Worm (Caenorhabditis elegans): ENCODE measurements around the gene F49E12.10.

Gene F49E12.10

ce11 chrII:8435005-8435404, 44.2 kb downstream of the F49E12.10 start, which contains the start of gene acp-4:
Gene acp-4 (minus strand): TSS chrII:8435105.
- TF ChIP-seq ref-1 (GFP tag; conservative IDR thresholded peaks at IDR 0.05) (no peak), T22C8.4 (GFP tag; IDR thresholded peaks at IDR 0.05) (no peak), cog-1 (tag; optimal IDR thresholded peaks at IDR 0.05) (no peak), ztf-23 (GFP tag; IDR thresholded peaks at IDR 0.05) (no peak), ztf-29 (GFP tag; IDR thresholded peaks at IDR 0.05) (no peak), tab-1 (GFP tag; IDR thresholded peaks at IDR 0.05) (no peak), flt-1 (GFP tag; IDR thresholded peaks at IDR 0.05) (no peak), klf-2 (GFP tag; conservative IDR thresholded peaks at IDR 0.05) (no peak), med-1 (GFP tag; optimal IDR thresholded peaks at IDR 0.05; ENCODE audit: insufficient read depth) (no peak)

- no peak for TF ChIP-seq ztf-23 (GFP tag; IDR thresholded peaks at IDR 0.05)
- TF ChIP-seq cog-1 (tag; optimal IDR thresholded peaks at IDR 0.05), result no peak
- no peak for TF ChIP-seq ztf-29 (GFP tag; IDR thresholded peaks at IDR 0.05)
- TF ChIP-seq med-1 (GFP tag; optimal IDR thresholded peaks at IDR 0.05; ENCODE audit: insufficient read depth), result no peak
- TF ChIP-seq tab-1 (GFP tag; IDR thresholded peaks at IDR 0.05), result no peak
- no peak for TF ChIP-seq klf-2 (GFP tag; conservative IDR thresholded peaks at IDR 0.05)
- no peak for TF ChIP-seq ref-1 (GFP tag; conservative IDR thresholded peaks at IDR 0.05)
- TF ChIP-seq T22C8.4 (GFP tag; IDR thresholded peaks at IDR 0.05), result no peak
- TF ChIP-seq flt-1 (GFP tag; IDR thresholded peaks at IDR 0.05), result no peak
These were observed 46.2 kb downstream of the F49E12.10 start, which contains the start of gene acp-3 for ce11 chrII:8437035-8437434. Gene acp-3 (minus strand): TSS chrII:8437135.

- TF ChIP-seq ztf-29 (GFP tag; IDR thresholded peaks at IDR 0.05) (no peak), ztf-23 (GFP tag; IDR thresholded peaks at IDR 0.05) (no peak), cog-1 (tag; optimal IDR thresholded peaks at IDR 0.05) (no peak), tab-1 (GFP tag; IDR thresholded peaks at IDR 0.05) (no peak), klf-2 (GFP tag; conservative IDR thresholded peaks at IDR 0.05) (no peak), T22C8.4 (GFP tag; IDR thresholded peaks at IDR 0.05) (no peak), flt-1 (GFP tag; IDR thresholded peaks at IDR 0.05) (no peak), med-1 (GFP tag; optimal IDR thresholded peaks at IDR 0.05; ENCODE audit: insufficient read depth) (no peak), ref-1 (GFP tag; conservative IDR thresholded peaks at IDR 0.05) (no peak)
These were observed 48.0 kb downstream of the F49E12.10 start, which contains the start of gene lips-10 for ce11 chrII:8438791-8439287. Gene lips-10 (plus strand): TSS chrII:8439168.

- TF ChIP-seq T22C8.4 (GFP tag; IDR thresholded peaks at IDR 0.05), result no peak
These were observed 49.2 kb downstream of the F49E12.10 start for ce11 chrII:8440097-8440496.

ce11 chrII:8440792-8441191, 49.9 kb downstream of the F49E12.10 start:
- TF ChIP-seq tab-1 (GFP tag; IDR thresholded peaks at IDR 0.05), result no peak
- TF ChIP-seq T22C8.4 (GFP tag; IDR thresholded peaks at IDR 0.05), result no peak
- TF ChIP-seq ref-1 (GFP tag; conservative IDR thresholded peaks at IDR 0.05), result no peak
- TF ChIP-seq med-1 (GFP tag; optimal IDR thresholded peaks at IDR 0.05; ENCODE audit: insufficient read depth), result no peak
- TF ChIP-seq klf-2 (GFP tag; conservative IDR thresholded peaks at IDR 0.05), result no peak
- TF ChIP-seq flt-1 (GFP tag; IDR thresholded peaks at IDR 0.05), result no peak
- TF ChIP-seq cog-1 (tag; optimal IDR thresholded peaks at IDR 0.05), result no peak
- TF ChIP-seq ztf-29 (GFP tag; IDR thresholded peaks at IDR 0.05), result no peak
- TF ChIP-seq ztf-23 (GFP tag; IDR thresholded peaks at IDR 0.05), result no peak

- TF ChIP-seq flt-1 (GFP tag; IDR thresholded peaks at IDR 0.05), result no peak
- TF ChIP-seq T22C8.4 (GFP tag; IDR thresholded peaks at IDR 0.05), result no peak
- TF ChIP-seq ref-1 (GFP tag; conservative IDR thresholded peaks at IDR 0.05), result no peak
- TF ChIP-seq tab-1 (GFP tag; IDR thresholded peaks at IDR 0.05), result no peak
- TF ChIP-seq med-1 (GFP tag; optimal IDR thresholded peaks at IDR 0.05; ENCODE audit: insufficient read depth), result no peak
- no peak for TF ChIP-seq ztf-23 (GFP tag; IDR thresholded peaks at IDR 0.05)
- TF ChIP-seq cog-1 (tag; optimal IDR thresholded peaks at IDR 0.05), result no peak
These were observed 50.7 kb downstream of the F49E12.10 start for ce11 chrII:8441519-8441918.
